Fruit fly (Drosophila melanogaster) whole organism, prepupa: ENCODE results near the gene mRpL15.

Source experiments
- CG10631 ChIP-seq: fragments of 200-800 bp; sonication (Bioruptor generic); optimal IDR thresholded peaks from 2 replicates; lab custom pipeline; 2016; ENCODE audit warnings: missing biosample characterization, missing genetic modification characterization
- CG10669 ChIP-seq: fragments of 200-800 bp; sonication (Bioruptor generic); optimal IDR thresholded peaks from 3 replicates; lab custom pipeline; 2018; ENCODE audit warnings: missing biosample characterization, mild to moderate bottlenecking, missing genetic modification characterization, moderate library complexity
- CG11294 ChIP-seq: fragments of 200-800 bp; sonication (Bioruptor generic); IDR thresholded peaks from 2 replicates; pipeline ENCODE4 v1.3.6; 2022; ENCODE audit warnings: missing biosample characterization, missing genetic modification characterization
- CG11762 ChIP-seq: fragments of 200-800 bp; sonication (Bioruptor generic); optimal IDR thresholded peaks from 3 replicates; lab custom pipeline; 2016; ENCODE audit warnings: missing biosample characterization, missing genetic modification characterization; ENCODE audit not compliant: insufficient read depth
- CG15336 ChIP-seq: fragments of 200-800 bp; sonication (Bioruptor generic); IDR thresholded peaks from 2 replicates; pipeline ENCODE4 v1.3.6; 2022; ENCODE audit warnings: missing biosample characterization, missing genetic modification characterization
- CG1621 ChIP-seq: fragments of 200-800 bp; sonication (Bioruptor generic); optimal IDR thresholded peaks from 3 replicates; lab custom pipeline; 2018; ENCODE audit warnings: missing biosample characterization, mild to moderate bottlenecking, missing genetic modification characterization
- CG3032 ChIP-seq: fragments of 200-800 bp; optimal IDR thresholded peaks from 2 replicates; lab custom pipeline; 2019; ENCODE audit warnings: missing biosample characterization, mild to moderate bottlenecking, missing genetic modification characterization, moderate library complexity
- CG34406 ChIP-seq: fragments of 200-800 bp; sonication (Bioruptor generic); optimal IDR thresholded peaks from 3 replicates; lab custom pipeline; 2016; ENCODE audit warnings: missing biosample characterization, missing genetic modification characterization
- CG4318 ChIP-seq: fragments of 200-800 bp; sonication (Bioruptor generic); optimal IDR thresholded peaks from 3 replicates; lab custom pipeline; 2017; ENCODE audit warnings: missing biosample characterization, mild to moderate bottlenecking, missing genetic modification characterization
- CG6163 ChIP-seq: fragments of 200-800 bp; sonication (Bioruptor generic); IDR thresholded peaks from 3 replicates; pipeline ENCODE4 v1.3.6; 2022; ENCODE audit warnings: missing biosample characterization, missing genetic modification characterization
- CG6792 ChIP-seq: fragments of 200-800 bp; sonication (Bioruptor generic); optimal IDR thresholded peaks from 3 replicates; lab custom pipeline; 2016; ENCODE audit warnings: missing biosample characterization, missing genetic modification characterization
- CG6808 ChIP-seq: fragments of 200-800 bp; sonication (Bioruptor generic); optimal IDR thresholded peaks from 3 replicates; lab custom pipeline; 2017; ENCODE audit warnings: missing biosample characterization, missing genetic modification characterization, mild to moderate bottlenecking, moderate library complexity, missing genetic modification reagents
- CG6854 ChIP-seq: fragments of 200-800 bp; sonication (Bioruptor generic); optimal IDR thresholded peaks from 2 replicates; lab custom pipeline; 2017; ENCODE audit warnings: missing biosample characterization, mild to moderate bottlenecking, missing genetic modification characterization
- CG7368 ChIP-seq: fragments of 200-800 bp; sonication (Bioruptor generic); optimal IDR thresholded peaks from 3 replicates; lab custom pipeline; 2016; ENCODE audit warnings: missing biosample characterization, missing genetic modification characterization
- CG8119 ChIP-seq: fragments of 200-800 bp; sonication (Bioruptor generic); IDR thresholded peaks from 3 replicates; pipeline ENCODE4 v1.3.6; 2022; ENCODE audit warnings: missing biosample characterization, missing genetic modification characterization
- CG8319 ChIP-seq: fragments of 200-800 bp; sonication (Bioruptor generic); optimal IDR thresholded peaks from 3 replicates; lab custom pipeline; 2016; ENCODE audit warnings: missing biosample characterization, missing genetic modification characterization
- CG8632 ChIP-seq: fragments of 200-800 bp; sonication (Bioruptor generic); optimal IDR thresholded peaks from 3 replicates; lab custom pipeline; 2016; ENCODE audit warnings: missing biosample characterization, missing genetic modification characterization
- Eip78C ChIP-seq: fragments of 200-800 bp; sonication (Bioruptor generic); peaks from one replicate; lab custom pipeline; 2016; ENCODE audit warnings: missing biosample characterization, missing genetic modification characterization
- Eip93F ChIP-seq: fragments of 200-800 bp; sonication (Bioruptor generic); optimal IDR thresholded peaks from 2 replicates; lab custom pipeline; 2016; ENCODE audit warnings: missing biosample characterization, mild to moderate bottlenecking, missing genetic modification characterization
- Ets21C ChIP-seq: fragments of 200-800 bp; sonication (Bioruptor generic); optimal IDR thresholded peaks from 3 replicates; lab custom pipeline; 2016; ENCODE audit warnings: missing biosample characterization, missing genetic modification characterization
- Ets96B ChIP-seq: fragments of 200-800 bp; optimal IDR thresholded peaks from 2 replicates; lab custom pipeline; 2019; ENCODE audit warnings: missing biosample characterization, mild to moderate bottlenecking, missing genetic modification characterization, moderate library complexity
- Gug ChIP-seq: fragments of 200-800 bp; sonication (Bioruptor generic); IDR thresholded peaks from 2 replicates; pipeline ENCODE4 v1.3.6; 2022; ENCODE audit warnings: missing biosample characterization, missing genetic modification characterization
- Hr38 ChIP-seq: sonication (Bioruptor generic); optimal IDR thresholded peaks from 2 replicates; lab custom pipeline; 2016; ENCODE audit warnings: missing biosample characterization, missing genetic modification characterization
- Hr39 ChIP-seq: fragments of 200-800 bp; sonication (Bioruptor generic); optimal IDR thresholded peaks from 2 replicates; lab custom pipeline; 2016; ENCODE audit warnings: missing biosample characterization, missing genetic modification characterization
- Lpt ChIP-seq: fragments of 200-800 bp; sonication (Bioruptor generic); optimal IDR thresholded peaks from 3 replicates; lab custom pipeline; 2016; ENCODE audit warnings: missing biosample characterization, missing genetic modification characterization
- Met ChIP-seq: fragments of 200-800 bp; sonication (Bioruptor generic); optimal IDR thresholded peaks from 3 replicates; lab custom pipeline; 2016; ENCODE audit warnings: missing biosample characterization, missing genetic modification characterization
- OdsH ChIP-seq: fragments of 200-800 bp; sonication (Bioruptor generic); optimal IDR thresholded peaks from 3 replicates; lab custom pipeline; 2016; ENCODE audit warnings: missing biosample characterization, missing genetic modification characterization
- Sox14 ChIP-seq: fragments of 200-800 bp; sonication (Bioruptor generic); optimal IDR thresholded peaks from 3 replicates; lab custom pipeline; 2016; ENCODE audit warnings: missing biosample characterization, missing genetic modification characterization
- Sox15 ChIP-seq: fragments of 200-800 bp; sonication (Bioruptor generic); optimal IDR thresholded peaks from 3 replicates; lab custom pipeline; 2016; ENCODE audit warnings: missing biosample characterization, missing genetic modification characterization
- achi ChIP-seq: fragments of 200-800 bp; sonication (Bioruptor generic); optimal IDR thresholded peaks from 3 replicates; lab custom pipeline; 2016; ENCODE audit warnings: missing biosample characterization, missing genetic modification characterization
- acj6 ChIP-seq: fragments of 200-800 bp; sonication (Bioruptor generic); optimal IDR thresholded peaks from 3 replicates; lab custom pipeline; 2016; ENCODE audit warnings: missing biosample characterization, missing genetic modification characterization
- dac ChIP-seq: fragments of 200-800 bp; sonication (Bioruptor generic); optimal IDR thresholded peaks from 2 replicates; lab custom pipeline; 2017; ENCODE audit warnings: missing biosample characterization, mild to moderate bottlenecking, missing genetic modification characterization
- dsx ChIP-seq: fragments of 200-800 bp; optimal IDR thresholded peaks from 3 replicates; lab custom pipeline; 2019; ENCODE audit warnings: missing biosample characterization, mild to moderate bottlenecking, missing genetic modification characterization, moderate library complexity; ENCODE audit not compliant: poor library complexity, severe bottlenecking
- eg ChIP-seq: fragments of 200-800 bp; sonication (Bioruptor generic); IDR thresholded peaks from 3 replicates; pipeline ENCODE4 v1.3.6; 2022; ENCODE audit warnings: missing biosample characterization, missing genetic modification characterization
- esn ChIP-seq: fragments of 200-800 bp; sonication (Bioruptor generic); optimal IDR thresholded peaks from 2 replicates; lab custom pipeline; 2016; ENCODE audit warnings: missing biosample characterization, mild to moderate bottlenecking, missing genetic modification characterization, moderate library complexity
- fd85E ChIP-seq: fragments of 200-800 bp; sonication (Bioruptor generic); optimal IDR thresholded peaks from 3 replicates; lab custom pipeline; 2016; ENCODE audit warnings: missing biosample characterization, missing genetic modification characterization
- fkh ChIP-seq: fragments of 200-800 bp; sonication (Bioruptor generic); optimal IDR thresholded peaks from 3 replicates; lab custom pipeline; 2017; ENCODE audit warnings: missing biosample characterization, mild to moderate bottlenecking, missing genetic modification characterization, moderate library complexity
- lz ChIP-seq: fragments of 200-800 bp; sonication (Bioruptor generic); optimal IDR thresholded peaks from 3 replicates; lab custom pipeline; 2016; ENCODE audit warnings: missing biosample characterization, missing genetic modification characterization
- net ChIP-seq: fragments of 200-800 bp; sonication (Bioruptor generic); optimal IDR thresholded peaks from 3 replicates; lab custom pipeline; 2016; ENCODE audit warnings: missing biosample characterization, missing genetic modification characterization
- pdm3 ChIP-seq: fragments of 200-800 bp; sonication (Bioruptor generic); optimal IDR thresholded peaks from 3 replicates; lab custom pipeline; 2016; ENCODE audit warnings: missing biosample characterization, missing genetic modification characterization
- salr ChIP-seq, 2 experiments: fragments of 200-800 bp; sonication (Bioruptor generic); optimal IDR thresholded peaks; 3 replicates each; lab custom pipeline; 2016 to 2018; ENCODE audit warnings: missing biosample characterization in 2 of 2, missing genetic modification characterization in 2 of 2, mild to moderate bottlenecking in 1 of 2
- spab ChIP-seq: fragments of 200-800 bp; sonication (Bioruptor generic); optimal IDR thresholded peaks from 2 replicates; lab custom pipeline; 2017; ENCODE audit warnings: missing biosample characterization, mild to moderate bottlenecking, missing genetic modification characterization, missing genetic modification reagents
- ss ChIP-seq, 2 experiments: fragments of 200-800 bp; sonication (Bioruptor generic); optimal IDR thresholded peaks; 2 replicates in 1 of 2; 3 replicates in 1 of 2; lab custom pipeline; 2017 to 2018; ENCODE audit warnings: mild to moderate bottlenecking in 2 of 2, missing biosample characterization in 2 of 2, missing genetic modification characterization in 2 of 2, moderate library complexity in 1 of 2
- svp ChIP-seq: fragments of 200-800 bp; sonication (Bioruptor generic); peaks from one replicate; lab custom pipeline; 2016; ENCODE audit warnings: missing biosample characterization, missing genetic modification characterization
- vri ChIP-seq: fragments of 200-800 bp; sonication (Bioruptor generic); optimal IDR thresholded peaks from 3 replicates; lab custom pipeline; 2016; ENCODE audit warnings: missing biosample characterization, mild to moderate bottlenecking, missing genetic modification characterization

mRpL15 gene

DNA sequence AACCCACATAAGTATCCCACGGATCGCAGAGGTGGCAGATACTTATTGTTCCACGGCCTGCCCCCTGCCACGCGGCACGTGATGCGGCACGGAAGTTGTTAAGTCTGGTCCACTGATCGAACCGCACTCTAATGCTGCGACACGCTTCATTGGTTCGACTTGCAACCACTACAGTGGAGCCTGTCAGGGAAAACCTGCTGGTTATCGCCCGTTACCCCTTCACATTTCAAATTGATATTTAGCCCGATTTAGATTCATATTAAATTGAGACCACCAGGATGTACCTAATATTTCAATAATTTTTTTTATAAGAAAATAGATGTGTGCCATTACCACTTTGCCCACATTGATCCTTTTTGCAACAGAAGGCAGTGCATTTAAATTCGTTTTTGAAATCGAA lies 11.3 kb upstream of the mRpL15 start (continued):
- TF ChIP-seq Ets96B (tag; lab: Kevin White, UChicago) (no peak), ss (GFP tag; optimal IDR thresholded peaks at IDR 0.05; lab: Kevin White, UChicago) (no peak), CG11294 (GFP tag; lab: Robert Waterston, UW) (no peak), CG8319 (GFP tag; lab: Kevin White, UChicago) (no peak), CG6792 (no peak), eg (GFP tag; lab: Robert Waterston, UW) (peak; percentile 46; the same call in 2 of the 3 replicates), CG8632 (GFP tag; lab: Kevin White, UChicago) (no peak), Sox14 (GFP tag; lab: Kevin White, UChicago) (peak; percentile 2), CG34406 (no peak), dac (GFP tag; lab: Kevin White, UChicago) (no peak), fd85E (GFP tag; lab: Kevin White, UChicago) (no peak), Ets21C (GFP tag; lab: Kevin White, UChicago) (no peak)
- TF ChIP-seq, all 60 proteins: peak for 21

DNA sequence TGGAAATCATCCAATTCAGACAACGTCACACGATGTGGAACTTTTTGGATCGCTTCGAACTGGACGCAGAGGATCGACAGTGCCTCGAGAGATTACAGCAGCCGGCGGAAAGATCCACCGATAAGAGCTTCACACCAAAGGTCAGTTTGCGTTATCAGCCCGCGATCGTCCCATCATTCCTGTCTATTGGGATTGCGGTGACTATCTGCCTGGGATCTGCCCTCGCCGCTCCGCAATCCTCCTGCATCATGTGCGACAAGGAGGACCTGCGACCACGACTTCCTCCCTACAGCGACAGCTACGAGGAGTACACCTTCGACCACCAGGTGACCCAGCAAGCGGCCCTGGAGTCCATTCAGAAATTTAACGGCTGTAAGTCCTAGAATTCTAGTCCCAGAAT lies 10.0 kb upstream of the mRpL15 start:
- TF ChIP-seq CG15336 (GFP tag; lab: Robert Waterston, UW) (no peak), Sox15 (GFP tag; lab: Kevin White, UChicago) (no peak), svp (GFP tag; lab: Kevin White, UChicago) (peak; percentile 96), CG6163 (GFP tag; lab: Robert Waterston, UW) (0 out of 3 replicates have a peak, but pooled peaks have one; percentile 22)

DNA sequence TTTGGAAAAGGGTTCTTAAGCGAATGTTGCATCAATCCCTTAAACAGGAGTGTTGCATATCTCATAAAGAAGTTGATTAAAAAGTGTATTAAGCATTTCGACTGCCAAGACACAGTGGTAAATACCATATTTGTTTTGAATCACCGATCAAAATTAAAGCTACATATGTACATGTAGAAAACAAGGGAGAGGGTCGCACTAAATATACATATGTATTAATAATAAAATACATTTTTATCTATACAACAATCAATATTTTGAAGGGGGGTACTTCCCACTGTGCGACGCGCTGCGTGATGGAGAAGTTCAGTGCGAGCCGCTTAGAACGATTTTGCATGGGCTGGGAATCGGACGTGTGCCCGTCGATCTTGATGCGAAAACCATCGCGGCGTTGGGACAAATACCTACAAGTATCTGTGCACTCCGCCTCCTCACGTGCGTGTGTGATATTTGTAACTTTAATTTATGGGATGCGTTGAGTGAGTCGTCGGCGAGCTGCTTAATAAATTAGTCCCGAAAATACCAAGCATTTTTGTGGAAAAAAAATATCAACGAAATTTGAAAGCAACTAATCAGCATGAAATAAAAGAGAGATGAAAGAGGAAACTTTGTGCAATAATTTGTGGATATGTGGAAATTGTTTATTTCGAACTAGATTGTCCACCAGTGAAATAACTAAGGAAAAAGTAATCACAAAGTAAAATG lies 9.0 kb upstream of the mRpL15 start:
- TF ChIP-seq OdsH (peak; percentile 94), CG7368 (GFP tag; lab: Kevin White, UChicago) (peak; percentile 89), Eip93F (GFP tag; lab: Kevin White, UChicago) (peak; percentile 75), Met (peak; percentile 87), pdm3 (GFP tag; lab: Kevin White, UChicago) (peak; percentile 82), Hr39 (GFP tag; lab: Kevin White, UChicago) (peak; percentile 81), Gug (GFP tag; lab: Robert Waterston, UW) (peak; percentile 85), Sox15 (GFP tag; lab: Kevin White, UChicago) (peak; percentile 83), CG10631 (GFP tag; lab: Kevin White, UChicago) (peak; percentile 88), ss (GFP tag; optimal IDR thresholded peaks at IDR 0.05; lab: Kevin White, UChicago) (peak; percentile 58 to 73), CG10669 (GFP tag; lab: Kevin White, UChicago) (peak; percentile 85), CG6163 (GFP tag; lab: Robert Waterston, UW) (peak; percentile 95), esn (GFP tag; lab: Kevin White, UChicago) (peak; percentile 93), dac (GFP tag; lab: Kevin White, UChicago) (peak; percentile 80), CG6792 (peak; percentile 89), spab (GFP tag; lab: Kevin White, UChicago) (peak; percentile 80), CG4318 (peak; percentile 81), net (GFP tag; lab: Kevin White, UChicago) (peak; percentile 92), CG6808 (GFP tag; lab: Kevin White, UChicago) (peak; percentile 76), Ets21C (GFP tag; lab: Kevin White, UChicago) (peak; percentile 71), CG11762 (GFP tag; lab: Kevin White, UChicago) (peak; percentile 84), Eip78C (GFP tag; lab: Kevin White, UChicago) (peak; percentile 96), CG8119 (GFP tag; lab: Robert Waterston, UW) (peak; percentile 86), CG6854 (GFP tag; lab: Kevin White, UChicago) (peak; percentile 82), fd85E (GFP tag; lab: Kevin White, UChicago) (peak; percentile 71), Hr38 (GFP tag; lab: Kevin White, UChicago) (no peak), Sox14 (GFP tag; lab: Kevin White, UChicago) (peak; percentile 86), achi (peak; percentile 92), fkh (peak; percentile 23), lz (GFP tag; lab: Kevin White, UChicago) (peak; percentile 84), Lpt (peak; percentile 82), CG1621 (tag; lab: Kevin White, UChicago) (peak; percentile 80), salr (GFP tag; optimal IDR thresholded peaks at IDR 0.05; lab: Kevin White, UChicago) (peak; percentile 68 to 91), acj6 (peak; percentile 92), Ets96B (tag; lab: Kevin White, UChicago) (peak; percentile 82), CG3032 (peak; percentile 73), CG8319 (GFP tag; lab: Kevin White, UChicago) (peak; percentile 89), vri (GFP tag; lab: Kevin White, UChicago) (peak; percentile 82), dsx (peak; percentile 77)
